Worm (Caenorhabditis elegans) whole organism, L1 larva: ENCODE data around the gene srd-19.

Experiments used
- C16A3.4 ChIP-seq: fragments of 150-350 bp; optimal IDR thresholded peaks from 2 replicates; lab custom pipeline; 2014; ENCODE audit warnings: missing biosample characterization, missing genetic modification characterization
- C34B4.2 ChIP-seq: sonication (generic microtip); optimal IDR thresholded peaks from 2 replicates; lab custom pipeline; 2017; ENCODE audit warnings: mild to moderate bottlenecking, missing genetic modification characterization, missing compliant biosample characterization
- F16B12.6 ChIP-seq: fragments of 150-350 bp; optimal IDR thresholded peaks from 2 replicates; lab custom pipeline; 2014; ENCODE audit warnings: missing biosample characterization, missing genetic modification characterization
- aly-2 ChIP-seq: fragments of 150-350 bp; optimal IDR thresholded peaks from 2 replicates; lab custom pipeline; 2014; ENCODE audit warnings: missing biosample characterization, missing genetic modification characterization
- ama-1 ChIP-seq: fragments of 150-350 bp; optimal IDR thresholded peaks from 2 replicates; lab custom pipeline; 2014
- blmp-1 ChIP-seq: fragments of 150-350 bp; optimal IDR thresholded peaks from 2 replicates; lab custom pipeline; 2014; ENCODE audit warnings: missing biosample characterization, missing genetic modification characterization
- ceh-63 ChIP-seq: fragments of 200-800 bp; sonication (Bioruptor generic); optimal IDR thresholded peaks from 2 replicates; lab custom pipeline; 2018; ENCODE audit warnings: mild to moderate bottlenecking, missing genetic modification characterization, missing compliant biosample characterization
- ceh-8 ChIP-seq: fragments of 200-800 bp; sonication (Bioruptor generic); optimal IDR thresholded peaks from 2 replicates; lab custom pipeline; 2018; ENCODE audit warnings: mild to moderate bottlenecking, missing genetic modification characterization, moderate library complexity, missing compliant biosample characterization
- ceh-82 ChIP-seq, 3 experiments: fragments of 150-350 bp in 1 of 3; sonication (generic microtip) in 2 of 3; optimal IDR thresholded peaks; 2 replicates each; lab custom pipeline; 2014 to 2017; ENCODE audit warnings: missing biosample characterization in 3 of 3, missing genetic modification characterization in 3 of 3
- ceh-88 ChIP-seq: fragments of 200-800 bp; sonication (Bioruptor generic); IDR thresholded peaks from 2 replicates; pipeline ENCODE4 v1.3.6; 2022; ENCODE audit warnings: missing genetic modification characterization, missing compliant biosample characterization
- dsc-1 ChIP-seq: sonication (generic microtip); optimal IDR thresholded peaks from 2 replicates; lab custom pipeline; 2016; ENCODE audit warnings: mild to moderate bottlenecking, missing genetic modification characterization, missing compliant biosample characterization
- efl-1 ChIP-seq, 4 experiments: fragments of 150-350 bp; optimal IDR thresholded peaks in 3 of 4; peaks in 1 of 4; 1 replicate in 1 of 4; 2 replicates in 3 of 4; lab custom pipeline; 2014; ENCODE audit warnings: missing biosample characterization in 2 of 4, missing genetic modification characterization in 2 of 4, missing genetic modification reagents in 2 of 4
- egl-13 ChIP-seq: sonication (generic microtip); optimal IDR thresholded peaks from 2 replicates; lab custom pipeline; 2016; ENCODE audit warnings: missing genotype, missing genetic modification reagents, missing genetic modification characterization, missing compliant biosample characterization
- egl-27 ChIP-seq, 2 experiments: fragments of 150-350 bp in 1 of 2; sonication (generic microtip); optimal IDR thresholded peaks; 3 replicates each; lab custom pipeline; 2017 to 2018; ENCODE audit warnings: missing biosample characterization in 2 of 2, missing genetic modification characterization in 2 of 2, missing genetic modification reagents in 2 of 2
- elt-3 ChIP-seq, 6 experiments: fragments of 150-350 bp in 1 of 6; sonication (generic microtip); optimal IDR thresholded peaks; 2 replicates each; lab custom pipeline; 2017 to 2018; ENCODE audit warnings: missing biosample characterization in 6 of 6, missing genetic modification characterization in 6 of 6, inconsistent platforms in 1 of 6
- ets-5 ChIP-seq: fragments of 200-800 bp; sonication (Bioruptor generic); IDR thresholded peaks from 2 replicates; pipeline ENCODE4 v1.3.6; 2022; ENCODE audit warnings: missing genetic modification characterization, missing compliant biosample characterization
- fkh-10 ChIP-seq: sonication (generic microtip); optimal IDR thresholded peaks from 2 replicates; lab custom pipeline; 2017; ENCODE audit warnings: missing biosample characterization, missing genetic modification reagents, missing genetic modification characterization
- fkh-8 ChIP-seq: sonication (generic microtip); optimal IDR thresholded peaks from 2 replicates; lab custom pipeline; 2016; ENCODE audit warnings: mild to moderate bottlenecking, missing genetic modification characterization, missing compliant biosample characterization
- fos-1 ChIP-seq: fragments of 150-350 bp; optimal IDR thresholded peaks from 2 replicates; lab custom pipeline; 2014; ENCODE audit warnings: missing biosample characterization, missing genetic modification characterization
- grh-1 ChIP-seq: fragments of 200-800 bp; sonication (Bioruptor generic); IDR thresholded peaks from 2 replicates; pipeline ENCODE4 v1.3.6; 2022; ENCODE audit warnings: missing genetic modification reagents, missing genetic modification characterization, missing compliant biosample characterization
- hlh-17 ChIP-seq: fragments of 200-800 bp; sonication (Bioruptor generic); optimal IDR thresholded peaks from 2 replicates; lab custom pipeline; 2018; ENCODE audit warnings: missing genetic modification characterization, mild to moderate bottlenecking, missing compliant biosample characterization, moderate library complexity, borderline replicate concordance
- hpl-2 ChIP-seq: fragments of 150-350 bp; optimal IDR thresholded peaks from 2 replicates; lab custom pipeline; 2014; ENCODE audit warnings: missing biosample characterization, missing genetic modification reagents, missing genetic modification characterization
- jun-1 ChIP-seq: fragments of 150-350 bp; optimal IDR thresholded peaks from 2 replicates; lab custom pipeline; 2014; ENCODE audit warnings: missing biosample characterization, missing genetic modification reagents, missing genetic modification characterization
- lin-13 ChIP-seq: fragments of 150-350 bp; optimal IDR thresholded peaks from 2 replicates; lab custom pipeline; 2014; ENCODE audit warnings: missing biosample characterization, missing genetic modification reagents, missing genetic modification characterization
- lin-14 ChIP-seq: fragments of 200-800 bp; sonication (Bioruptor generic); optimal IDR thresholded peaks from 2 replicates; lab custom pipeline; 2018; ENCODE audit warnings: mild to moderate bottlenecking, missing genetic modification characterization, moderate library complexity, missing compliant biosample characterization
- lin-15B ChIP-seq: fragments of 150-350 bp; sonication (generic microtip); optimal IDR thresholded peaks from 3 replicates; lab custom pipeline; 2014; ENCODE audit warnings: missing biosample characterization, missing genetic modification characterization
- lin-35 ChIP-seq, 2 experiments: fragments of 150-350 bp; optimal IDR thresholded peaks; 2 replicates each; lab custom pipeline; 2014; ENCODE audit warnings: missing biosample characterization in 2 of 2, missing genetic modification characterization in 2 of 2, missing genetic modification reagents in 2 of 2
- mab-9 ChIP-seq: fragments of 200-800 bp; sonication (Bioruptor generic); IDR thresholded peaks from 2 replicates; pipeline ENCODE4 v1.3.6; 2022; ENCODE audit warnings: missing genetic modification reagents, missing genetic modification characterization, missing compliant biosample characterization
- mdl-1 ChIP-seq, 2 experiments: fragments of 150-350 bp; optimal IDR thresholded peaks; 2 replicates each; lab custom pipeline; 2014 to 2017; ENCODE audit warnings: missing biosample characterization in 2 of 2, missing genetic modification characterization in 2 of 2, inconsistent platforms in 1 of 2
- mef-2 ChIP-seq: fragments of 150-350 bp; optimal IDR thresholded peaks from 2 replicates; lab custom pipeline; 2014; ENCODE audit warnings: missing biosample characterization, missing genetic modification characterization
- mep-1 ChIP-seq: fragments of 150-350 bp; optimal IDR thresholded peaks from 2 replicates; lab custom pipeline; 2014; ENCODE audit warnings: missing biosample characterization, missing genetic modification characterization
- nhr-11 ChIP-seq: fragments of 150-350 bp; optimal IDR thresholded peaks from 2 replicates; lab custom pipeline; 2014; ENCODE audit warnings: missing biosample characterization, missing genetic modification characterization
- nhr-20 ChIP-seq: sonication (generic microtip); optimal IDR thresholded peaks from 2 replicates; lab custom pipeline; 2016; ENCODE audit warnings: mild to moderate bottlenecking, missing genetic modification characterization, missing compliant biosample characterization
- nhr-28 ChIP-seq: fragments of 150-350 bp; optimal IDR thresholded peaks from 2 replicates; lab custom pipeline; 2014; ENCODE audit warnings: missing biosample characterization, missing genetic modification characterization
- nhr-71 ChIP-seq: sonication (generic microtip); optimal IDR thresholded peaks from 2 replicates; lab custom pipeline; 2016; ENCODE audit warnings: mild to moderate bottlenecking, missing genetic modification characterization, moderate library complexity, missing compliant biosample characterization
- nhr-77 ChIP-seq: fragments of 150-350 bp; optimal IDR thresholded peaks from 2 replicates; lab custom pipeline; 2014; ENCODE audit warnings: missing biosample characterization, missing genetic modification characterization
- nhr-85 ChIP-seq: sonication (generic microtip); peaks from one replicate; lab custom pipeline; 2016; ENCODE audit warnings: missing genetic modification characterization, inconsistent platforms, missing compliant biosample characterization
- nhr-90 ChIP-seq: sonication (generic microtip); optimal IDR thresholded peaks from 2 replicates; lab custom pipeline; 2016; ENCODE audit warnings: mild to moderate bottlenecking, missing genetic modification characterization, missing compliant biosample characterization; ENCODE audit not compliant: poor library complexity
- pag-3 ChIP-seq: sonication (generic microtip); optimal IDR thresholded peaks from 2 replicates; lab custom pipeline; 2017; ENCODE audit warnings: missing genetic modification characterization, mild to moderate bottlenecking, missing compliant biosample characterization, antibody characterized with exemption, borderline replicate concordance; ENCODE audit not compliant: insufficient read depth
- pax-3 ChIP-seq: fragments of 200-800 bp; sonication (Bioruptor generic); optimal IDR thresholded peaks from 2 replicates; lab custom pipeline; 2018; ENCODE audit warnings: mild to moderate bottlenecking, missing genetic modification characterization, moderate library complexity, missing compliant biosample characterization
- rnt-1 ChIP-seq: sonication (generic microtip); optimal IDR thresholded peaks from 2 replicates; lab custom pipeline; 2016; ENCODE audit warnings: mild to moderate bottlenecking, missing genetic modification characterization, moderate library complexity, missing compliant biosample characterization
- skn-1 ChIP-seq: fragments of 150-350 bp; optimal IDR thresholded peaks from 2 replicates; lab custom pipeline; 2014; ENCODE audit warnings: missing biosample characterization, missing genetic modification characterization
- snpc-4 ChIP-seq: fragments of 150-350 bp; optimal IDR thresholded peaks from 2 replicates; lab custom pipeline; 2014; ENCODE audit warnings: missing biosample characterization, missing genetic modification characterization
- sox-4 ChIP-seq: sonication (generic microtip); optimal IDR thresholded peaks from 2 replicates; lab custom pipeline; 2016; ENCODE audit warnings: missing genetic modification characterization, missing compliant biosample characterization
- sptf-1 ChIP-seq: fragments of 150-350 bp; optimal IDR thresholded peaks from 2 replicates; lab custom pipeline; 2014; ENCODE audit warnings: missing biosample characterization, missing genetic modification characterization
- swsn-7 ChIP-seq: sonication (generic microtip); optimal IDR thresholded peaks from 2 replicates; lab custom pipeline; 2016; ENCODE audit warnings: missing genetic modification characterization, missing compliant biosample characterization
- tlp-1 ChIP-seq: fragments of 150-350 bp; optimal IDR thresholded peaks from 2 replicates; lab custom pipeline; 2014; ENCODE audit warnings: missing biosample characterization, missing genetic modification characterization
- unc-86 ChIP-seq: sonication (generic microtip); optimal IDR thresholded peaks from 2 replicates; lab custom pipeline; 2016; ENCODE audit warnings: missing genetic modification characterization, missing compliant biosample characterization
- unc-98 ChIP-seq: fragments of 200-800 bp; sonication (Bioruptor generic); IDR thresholded peaks from 2 replicates; pipeline ENCODE4 v1.3.6; 2022; ENCODE audit warnings: missing genetic modification characterization, missing compliant biosample characterization
- vab-15 ChIP-seq: sonication (generic microtip); optimal IDR thresholded peaks from 2 replicates; lab custom pipeline; 2017; ENCODE audit warnings: missing genotype, mild to moderate bottlenecking, missing genetic modification characterization, missing compliant biosample characterization
- zag-1 ChIP-seq: fragments of 150-350 bp; optimal IDR thresholded peaks from 2 replicates; lab custom pipeline; 2014; ENCODE audit warnings: missing biosample characterization, missing genetic modification characterization
- zip-4 ChIP-seq: fragments of 200-800 bp; sonication (Bioruptor generic); optimal IDR thresholded peaks from 2 replicates; lab custom pipeline; 2018; ENCODE audit warnings: mild to moderate bottlenecking, missing genetic modification characterization, moderate library complexity, missing compliant biosample characterization
- ztf-4 ChIP-seq: fragments of 150-350 bp; optimal IDR thresholded peaks from 2 replicates; lab custom pipeline; 2014; ENCODE audit warnings: missing biosample characterization, missing genetic modification characterization

Gene srd-19

DNA sequence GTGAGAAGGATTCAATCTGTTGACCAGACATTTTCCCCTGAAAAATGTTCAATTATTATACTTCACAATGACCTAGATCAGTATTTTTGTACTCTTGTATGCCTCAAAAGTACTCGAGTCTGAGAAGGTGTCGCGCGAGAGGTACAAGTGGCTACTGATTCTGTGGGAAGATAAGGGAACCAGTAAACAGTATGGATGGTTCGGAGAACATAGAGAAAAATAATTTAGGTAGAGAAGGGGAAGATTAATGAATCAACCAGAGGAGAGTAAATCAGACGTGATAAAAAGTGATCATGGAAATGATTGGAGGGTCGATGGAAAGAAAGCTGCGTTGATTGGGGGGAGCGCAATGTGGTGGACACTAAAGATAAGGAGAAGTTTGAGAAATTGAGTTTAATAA lies 39.1 kb downstream of the srd-19 start (continued):
- TF ChIP-seq mdl-1 (tag; optimal IDR thresholded peaks at IDR 0.05; lab: Kevin White, UChicago), result no peak
- TF ChIP-seq unc-98 (GFP tag; lab: Robert Waterston, UW), result no peak
- no peak for TF ChIP-seq fos-1
- no peak for TF ChIP-seq aly-2
- TF ChIP-seq hpl-2 (GFP tag; lab: Kevin White, UChicago), result no peak
- TF ChIP-seq F16B12.6 (tag; lab: Kevin White, UChicago), result no peak
- no peak for TF ChIP-seq unc-86 (tag; lab: Kevin White, UChicago)
- TF ChIP-seq vab-15 (tag; lab: Kevin White, UChicago), result no peak
- TF ChIP-seq egl-13, result no peak
- TF ChIP-seq sptf-1 (tag; lab: Kevin White, UChicago), result no peak
- no peak for TF ChIP-seq nhr-11
- TF ChIP-seq dsc-1 (tag; lab: Kevin White, UChicago), result no peak
- no peak for TF ChIP-seq mab-9 (GFP tag; lab: Robert Waterston, UW)
- TF ChIP-seq nhr-85 (tag; lab: Kevin White, UChicago), result peak; percentile 90
- TF ChIP-seq lin-13 (GFP tag; lab: Kevin White, UChicago), result no peak
- TF ChIP-seq skn-1 (tag; lab: Kevin White, UChicago), result no peak
- TF ChIP-seq ztf-4, result no peak
- peak; percentile 57 for TF ChIP-seq lin-14 (GFP tag; lab: Kevin White, UChicago)
- no peak for TF ChIP-seq egl-27 (tag; optimal IDR thresholded peaks at IDR 0.05; lab: Kevin White, UChicago)
- TF ChIP-seq zip-4 (GFP tag; lab: Kevin White, UChicago), result no peak
- TF ChIP-seq C16A3.4 (tag; lab: Kevin White, UChicago), result no peak
- no peak for TF ChIP-seq sox-4 (tag; lab: Kevin White, UChicago)
- no peak for TF ChIP-seq ceh-82 (tag; optimal IDR thresholded peaks at IDR 0.05; lab: Kevin White, UChicago)
- no peak for TF ChIP-seq mef-2 (tag; lab: Kevin White, UChicago)
- TF ChIP-seq rnt-1 (tag; lab: Kevin White, UChicago), result peak; percentile 14
- TF ChIP-seq lin-35 (GFP tag; optimal IDR thresholded peaks at IDR 0.05; lab: Kevin White, UChicago), result peak in 1 of 2 experiments; percentile 7
- no peak for TF ChIP-seq ceh-88 (GFP tag; lab: Robert Waterston, UW)
- TF ChIP-seq ets-5 (GFP tag; lab: Robert Waterston, UW), result no peak
- no peak for TF ChIP-seq efl-1 (optimal IDR thresholded peaks at IDR 0.05; lab: Kevin White, UChicago)
- TF ChIP-seq efl-1 (GFP tag; optimal IDR thresholded peaks at IDR 0.05 in 1 of 2; lab: Kevin White, UChicago), result no peak
- peak; percentile 64 for TF ChIP-seq blmp-1 (tag; lab: Kevin White, UChicago)
- peak in 4 of 6 experiments; percentile 33 to 71 (median 52) for TF ChIP-seq elt-3 (tag; optimal IDR thresholded peaks at IDR 0.05; lab: Kevin White, UChicago)
- no peak for TF ChIP-seq pag-3 (tag; lab: Kevin White, UChicago)
- no peak for TF ChIP-seq ceh-8 (GFP tag; lab: Kevin White, UChicago)
- no peak for TF ChIP-seq nhr-90 (tag; lab: Kevin White, UChicago)
- no peak; the same call in 1 of the 2 replicates for TF ChIP-seq grh-1 (GFP tag; lab: Robert Waterston, UW)
- peak; percentile 47 for TF ChIP-seq nhr-20 (tag; lab: Kevin White, UChicago)
- TF ChIP-seq tlp-1, result no peak
- TF ChIP-seq nhr-77 (tag; lab: Kevin White, UChicago), result no peak
- no peak for TF ChIP-seq zag-1 (tag; lab: Kevin White, UChicago)
- no peak for TF ChIP-seq ceh-63 (GFP tag; lab: Kevin White, UChicago)
- no peak for TF ChIP-seq nhr-28 (tag; lab: Kevin White, UChicago)
- no peak for TF ChIP-seq jun-1 (tag; lab: Kevin White, UChicago)
- TF ChIP-seq ama-1 (lab: Kevin White, UChicago), result no peak
- no peak for TF ChIP-seq C34B4.2 (tag; lab: Kevin White, UChicago)
- no peak for TF ChIP-seq fkh-8 (tag; lab: Kevin White, UChicago)
- TF ChIP-seq pax-3 (tag; lab: Kevin White, UChicago), result no peak
- TF ChIP-seq fkh-10, result no peak
- TF ChIP-seq mep-1 (tag; lab: Kevin White, UChicago), result peak; percentile 8
- no peak for TF ChIP-seq lin-15B (tag; lab: Kevin White, UChicago)
- peak; percentile 38 for TF ChIP-seq nhr-71 (tag; lab: Kevin White, UChicago)
- TF ChIP-seq snpc-4 (tag; lab: Kevin White, UChicago), result no peak
- TF ChIP-seq hlh-17 (GFP tag; lab: Kevin White, UChicago), result no peak
- TF ChIP-seq swsn-7 (tag; lab: Kevin White, UChicago), result no peak
